Fruit fly (Drosophila melanogaster) whole organism, wandering third instar larva: Measurements from ENCODE around the gene MTF-1.

Experiments
- GATAd ChIP-seq: sonication (Bioruptor generic); optimal IDR thresholded peaks from 2 replicates; lab custom pipeline; 2016; ENCODE audit warnings: missing biosample characterization, missing genetic modification characterization
- dsf ChIP-seq: sonication (Bioruptor generic); optimal IDR thresholded peaks from 2 replicates; lab custom pipeline; 2016; ENCODE audit warnings: missing biosample characterization, missing genetic modification characterization, borderline replicate concordance
- h ChIP-seq: fragments of 200-800 bp; sonication (Bioruptor generic); optimal IDR thresholded peaks from 3 replicates; lab custom pipeline; 2016; ENCODE audit warnings: missing biosample characterization, mild to moderate bottlenecking, missing genetic modification characterization
- pan ChIP-seq: fragments of >200 bp; optimal IDR thresholded peaks from 2 replicates; lab custom pipeline; 2017
- psq ChIP-seq: fragments of 200-800 bp; sonication (Bioruptor generic); optimal IDR thresholded peaks from 3 replicates; lab custom pipeline; 2017; ENCODE audit warnings: missing biosample characterization, mild to moderate bottlenecking, missing genetic modification characterization, moderate library complexity
- tai ChIP-seq: sonication (Bioruptor generic); optimal IDR thresholded peaks from 2 replicates; lab custom pipeline; 2016; ENCODE audit warnings: missing biosample characterization, missing genetic modification characterization
- usp ChIP-seq: fragments of >200 bp; optimal IDR thresholded peaks from 2 replicates; lab custom pipeline; 2017; ENCODE audit warnings: missing biosample characterization, missing genetic modification characterization
- woc ChIP-seq: sonication (Bioruptor generic); optimal IDR thresholded peaks from 2 replicates; lab custom pipeline; 2016; ENCODE audit warnings: missing biosample characterization, mild to moderate bottlenecking, missing genetic modification characterization

DNA sequence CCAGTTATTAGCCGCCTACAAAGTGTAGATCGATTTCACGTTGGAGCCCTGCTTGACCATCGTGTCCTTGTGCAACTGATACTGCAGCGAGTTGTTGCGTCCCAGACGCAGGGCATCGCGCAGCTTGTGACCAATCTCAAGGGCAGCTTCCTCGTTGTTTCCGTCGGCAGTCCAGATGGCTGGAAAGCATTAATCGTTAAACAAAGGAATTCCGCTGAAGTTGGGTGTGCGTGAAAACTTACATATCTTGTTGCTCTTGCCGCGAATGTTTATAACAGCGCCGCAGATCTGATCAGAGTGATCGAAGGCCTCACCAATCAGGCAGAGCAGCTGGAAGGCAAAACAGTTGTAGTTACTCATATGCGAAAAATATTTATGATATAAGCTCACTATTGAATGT lies 30.3 kb upstream of the MTF-1 start:
- no peak for TF ChIP-seq woc (GFP tag; lab: Kevin White, UChicago)
- no peak for TF ChIP-seq pan (lab: Kevin White, UChicago)
- TF ChIP-seq dsf (GFP tag; lab: Kevin White, UChicago) = no peak
- TF ChIP-seq GATAd (GFP tag; lab: Kevin White, UChicago) = no peak
- no peak for TF ChIP-seq tai (GFP tag; lab: Kevin White, UChicago)
- TF ChIP-seq h (GFP tag; lab: Kevin White, UChicago) = no peak
- no peak for TF ChIP-seq usp
- no peak for TF ChIP-seq psq
